Worm (Caenorhabditis elegans) whole organism, L4 larva: ENCODE results near the gene acl-5.

ENCODE experiments used
- F44E2.7 ChIP-seq: fragments of 200-800 bp; sonication (Bioruptor generic); IDR thresholded peaks from 2 replicates; pipeline ENCODE4 v2.1.2; 2022; ENCODE audit warnings: missing genetic modification characterization, missing compliant biosample characterization
- F49E8.2 ChIP-seq: sonication (generic microtip); optimal IDR thresholded peaks from 2 replicates; lab custom pipeline; 2016; ENCODE audit warnings: missing compliant biosample characterization, mild to moderate bottlenecking, missing genetic modification characterization, borderline replicate concordance
- Y48G9A.11 ChIP-seq: fragments of 200-800 bp; sonication (Bioruptor generic); IDR thresholded peaks from 2 replicates; pipeline ENCODE4 v1.3.6; 2022; ENCODE audit warnings: missing genetic modification reagents, missing genetic modification characterization, missing compliant biosample characterization
- Y5F2A.4 ChIP-seq: fragments of 200-800 bp; sonication (Bioruptor generic); optimal IDR thresholded peaks from 2 replicates; lab custom pipeline; 2018; ENCODE audit warnings: mild to moderate bottlenecking, missing genetic modification characterization, missing compliant biosample characterization
- ZK546.5 ChIP-seq, 2 experiments: sonication (generic microtip); optimal IDR thresholded peaks; 2 replicates each; lab custom pipeline; 2017; ENCODE audit warnings: missing biosample characterization in 2 of 2, missing genetic modification characterization in 2 of 2
- aha-1 ChIP-seq: fragments of 150-350 bp; peaks from one replicate; lab custom pipeline; 2014; ENCODE audit warnings: missing biosample characterization, missing genetic modification characterization
- attf-4 ChIP-seq: sonication (generic microtip); optimal IDR thresholded peaks from 3 replicates; lab custom pipeline; 2017; ENCODE audit warnings: missing biosample characterization, missing genetic modification characterization
- cey-2 ChIP-seq: sonication (generic microtip); optimal IDR thresholded peaks from 3 replicates; lab custom pipeline; 2017; ENCODE audit warnings: missing genetic modification characterization, mild to moderate bottlenecking, missing compliant biosample characterization, antibody characterized with exemption, borderline replicate concordance; ENCODE audit not compliant: insufficient read depth
- daf-12 ChIP-seq: fragments of 150-350 bp; optimal IDR thresholded peaks from 2 replicates; lab custom pipeline; 2014; ENCODE audit warnings: missing biosample characterization, missing genetic modification reagents, missing genetic modification characterization
- daf-16 ChIP-seq, 3 experiments: sonication (generic microtip); optimal IDR thresholded peaks; 2 replicates each; lab custom pipeline; 2016 to 2017; ENCODE audit warnings: missing genetic modification characterization in 3 of 3, missing genetic modification reagents in 3 of 3, mild to moderate bottlenecking in 2 of 3, missing compliant biosample characterization in 2 of 3, missing biosample characterization in 1 of 3, moderate library complexity in 1 of 3
- daf-8 ChIP-seq: fragments of 200-800 bp; sonication (Bioruptor generic); IDR thresholded peaks from 2 replicates; pipeline ENCODE4 v1.3.6; 2022; ENCODE audit warnings: missing genetic modification characterization, missing compliant biosample characterization
- dmd-8 ChIP-seq: fragments of 200-800 bp; sonication (Bioruptor generic); IDR thresholded peaks from 2 replicates; pipeline ENCODE4 v1.3.6; 2022; ENCODE audit warnings: missing genetic modification characterization, missing compliant biosample characterization
- dpl-1 ChIP-seq: fragments of 150-350 bp; optimal IDR thresholded peaks from 2 replicates; lab custom pipeline; 2014; ENCODE audit warnings: missing biosample characterization, missing genetic modification reagents, missing genetic modification characterization
- dve-1 ChIP-seq: sonication (generic microtip); optimal IDR thresholded peaks from 2 replicates; lab custom pipeline; 2017; ENCODE audit warnings: antibody characterized with exemption, mild to moderate bottlenecking, missing genetic modification characterization, missing compliant biosample characterization; ENCODE audit not compliant: insufficient read depth
- gei-8 ChIP-seq: fragments of 200-800 bp; sonication (Bioruptor generic); optimal IDR thresholded peaks from 2 replicates; lab custom pipeline; 2018; ENCODE audit warnings: mild to moderate bottlenecking, missing genetic modification characterization, missing compliant biosample characterization
- jun-1 ChIP-seq: fragments of 150-350 bp; optimal IDR thresholded peaks from 2 replicates; lab custom pipeline; 2014; ENCODE audit warnings: missing biosample characterization, missing genetic modification reagents, missing genetic modification characterization
- lin-13 ChIP-seq: fragments of 150-350 bp; optimal IDR thresholded peaks from 2 replicates; lab custom pipeline; 2014; ENCODE audit warnings: missing biosample characterization, missing genetic modification reagents, missing genetic modification characterization
- madf-9 ChIP-seq: fragments of 200-800 bp; sonication (Bioruptor generic); conservative IDR thresholded peaks from 2 replicates; pipeline ENCODE4 v1.3.6; 2022; ENCODE audit warnings: missing genetic modification reagents, missing genetic modification characterization, missing compliant biosample characterization
- mdl-1 ChIP-seq, 2 experiments: fragments of 150-350 bp in 1 of 2; sonication (generic microtip) in 1 of 2; optimal IDR thresholded peaks; 2 replicates each; lab custom pipeline; 2014 to 2017; ENCODE audit warnings: missing biosample characterization in 2 of 2, missing genetic modification characterization in 2 of 2
- mep-1 ChIP-seq: fragments of 150-350 bp; sonication (generic microtip); optimal IDR thresholded peaks from 3 replicates; lab custom pipeline; 2014; ENCODE audit warnings: missing biosample characterization, missing genetic modification characterization
- mes-2 ChIP-seq: sonication (generic microtip); optimal IDR thresholded peaks from 2 replicates; lab custom pipeline; 2016; ENCODE audit warnings: missing genotype, mild to moderate bottlenecking, missing genetic modification characterization, missing compliant biosample characterization; ENCODE audit not compliant: poor library complexity, severe bottlenecking
- nhr-102 ChIP-seq: sonication (generic microtip); optimal IDR thresholded peaks from 2 replicates; lab custom pipeline; 2016; ENCODE audit warnings: mild to moderate bottlenecking, missing genetic modification characterization, moderate library complexity, missing compliant biosample characterization
- nhr-111 ChIP-seq: fragments of 200-800 bp; sonication (Bioruptor generic); optimal IDR thresholded peaks from 2 replicates; lab custom pipeline; 2018; ENCODE audit warnings: mild to moderate bottlenecking, missing genetic modification characterization, missing compliant biosample characterization
- nhr-237 ChIP-seq: sonication (generic microtip); optimal IDR thresholded peaks from 2 replicates; lab custom pipeline; 2017; ENCODE audit warnings: missing biosample characterization, missing genetic modification characterization
- nhr-25 ChIP-seq: sonication (generic microtip); optimal IDR thresholded peaks from 2 replicates; lab custom pipeline; 2017; ENCODE audit warnings: missing genetic modification characterization, mild to moderate bottlenecking, missing compliant biosample characterization, antibody characterized with exemption, moderate library complexity, borderline replicate concordance; ENCODE audit not compliant: insufficient read depth
- nhr-6 ChIP-seq: fragments of 150-350 bp; optimal IDR thresholded peaks from 2 replicates; lab custom pipeline; 2014; ENCODE audit warnings: missing biosample characterization, missing genetic modification characterization
- nhr-76 ChIP-seq: fragments of 150-350 bp; optimal IDR thresholded peaks from 2 replicates; lab custom pipeline; 2014; ENCODE audit warnings: missing biosample characterization, missing genetic modification characterization
- pha-4 ChIP-seq, 2 experiments: fragments of 150-350 bp in 1 of 2; fragments of 200-800 bp in 1 of 2; sonication (Bioruptor generic) in 1 of 2; IDR thresholded peaks in 1 of 2; optimal IDR thresholded peaks in 1 of 2; 2 replicates each; pipeline versions ENCODE4 v1.3.6 to Lab custom; 2014 to 2022; ENCODE audit warnings: missing genetic modification characterization in 2 of 2, missing genetic modification reagents in 2 of 2, missing biosample characterization in 1 of 2, missing compliant biosample characterization in 1 of 2
- sdz-12 ChIP-seq: fragments of 200-800 bp; sonication (Bioruptor generic); optimal IDR thresholded peaks from 2 replicates; lab custom pipeline; 2018; ENCODE audit warnings: mild to moderate bottlenecking, missing genetic modification characterization, missing compliant biosample characterization
- set-16 ChIP-seq: fragments of 200-800 bp; sonication (Bioruptor generic); IDR thresholded peaks from 2 replicates; pipeline ENCODE4 v1.3.6; 2022; ENCODE audit warnings: missing genetic modification reagents, missing genetic modification characterization, missing compliant biosample characterization
- snpc-4 ChIP-seq: fragments of 150-350 bp; optimal IDR thresholded peaks from 2 replicates; lab custom pipeline; 2014; ENCODE audit warnings: missing biosample characterization, missing genetic modification characterization
- unc-62 ChIP-seq, 3 experiments: fragments of 150-350 bp in 1 of 3; sonication (generic microtip); optimal IDR thresholded peaks in 2 of 3; peaks in 1 of 3; 1 replicate in 1 of 3; 2 replicates in 2 of 3; lab custom pipeline; 2014 to 2017; ENCODE audit warnings: missing biosample characterization in 3 of 3, missing genetic modification characterization in 3 of 3, missing genetic modification reagents in 3 of 3, missing genotype in 1 of 3
- vab-7 ChIP-seq: fragments of 200-800 bp; sonication (Bioruptor generic); IDR thresholded peaks from 2 replicates; pipeline ENCODE4 v1.3.6; 2022; ENCODE audit warnings: missing genetic modification reagents, missing genetic modification characterization, missing compliant biosample characterization

acl-5 gene

ce11 chrX:10310366-10310765 is 16.9 kb downstream of the acl-5 start, which contains the start of gene F41E7.6:
Gene F41E7.6, minus strand, starts transcription at chrX:10310466.
- TF ChIP-seq vab-7 (GFP tag; lab: Robert Waterston, UW) (no peak), jun-1 (no peak)

DNA sequence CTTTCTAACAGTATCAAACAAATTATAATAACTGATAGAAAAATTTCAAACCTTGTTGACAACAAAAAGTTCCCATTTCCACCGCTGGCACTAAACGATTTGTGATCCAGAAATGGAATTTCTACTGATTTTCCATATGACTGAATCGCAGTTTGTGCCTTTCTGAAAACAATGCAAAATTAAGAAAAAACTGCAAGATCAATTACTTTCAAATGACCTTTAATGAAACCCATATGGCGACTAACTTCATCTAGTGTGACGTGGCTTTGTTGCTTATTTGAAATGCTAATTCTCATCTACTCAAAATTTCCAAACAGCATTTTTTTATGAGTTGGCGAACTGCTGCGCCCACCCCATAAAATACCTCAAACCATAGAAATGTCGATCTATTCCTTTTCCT is 19.8 kb downstream of the acl-5 start, which contains the start of gene F41E7.7:
Gene F41E7.7 (plus strand): TSS at position 301 of the 400 bp plus-strand sequence.
- no peak for TF ChIP-seq nhr-76 (tag; lab: Kevin White, UChicago)
- no peak for TF ChIP-seq gei-8 (GFP tag; lab: Kevin White, UChicago)
- no peak for TF ChIP-seq pha-4 (GFP tag; IDR thresholded peaks at IDR 0.05; lab: Robert Waterston, UW)
- TF ChIP-seq pha-4 (tag; optimal IDR thresholded peaks at IDR 0.05; lab: Kevin White, UChicago) = no peak
- TF ChIP-seq mdl-1 (tag; optimal IDR thresholded peaks at IDR 0.05; lab: Kevin White, UChicago) = no peak
- TF ChIP-seq nhr-102 = no peak
- no peak for TF ChIP-seq dmd-8 (GFP tag; lab: Robert Waterston, UW)
- no peak for TF ChIP-seq Y48G9A.11 (GFP tag; lab: Robert Waterston, UW)
- TF ChIP-seq F44E2.7 = no peak
- TF ChIP-seq unc-62 (GFP tag; optimal IDR thresholded peaks at IDR 0.05 in 1 of 2; lab: Kevin White, UChicago) = no peak
- TF ChIP-seq unc-62 (tag; optimal IDR thresholded peaks at IDR 0.05; lab: Kevin White, UChicago) = no peak
- no peak for TF ChIP-seq attf-4
- TF ChIP-seq snpc-4 (tag; lab: Kevin White, UChicago) = no peak
- TF ChIP-seq dpl-1 (GFP tag; lab: Kevin White, UChicago) = no peak
- TF ChIP-seq lin-13 (GFP tag; lab: Kevin White, UChicago) = no peak
- TF ChIP-seq daf-16 (GFP tag; optimal IDR thresholded peaks at IDR 0.05; lab: Kevin White, UChicago) = no peak
- TF ChIP-seq daf-16 (tag; optimal IDR thresholded peaks at IDR 0.05; lab: Kevin White, UChicago) = no peak
- no peak for TF ChIP-seq set-16 (GFP tag; lab: Robert Waterston, UW)
- no peak for TF ChIP-seq mes-2 (tag; lab: Kevin White, UChicago)
- TF ChIP-seq F49E8.2 (tag; lab: Kevin White, UChicago) = no peak
- no peak for TF ChIP-seq cey-2 (tag; lab: Kevin White, UChicago)
- no peak for TF ChIP-seq nhr-6 (tag; lab: Kevin White, UChicago)
- TF ChIP-seq madf-9 (GFP tag; lab: Robert Waterston, UW) = no peak

DNA sequence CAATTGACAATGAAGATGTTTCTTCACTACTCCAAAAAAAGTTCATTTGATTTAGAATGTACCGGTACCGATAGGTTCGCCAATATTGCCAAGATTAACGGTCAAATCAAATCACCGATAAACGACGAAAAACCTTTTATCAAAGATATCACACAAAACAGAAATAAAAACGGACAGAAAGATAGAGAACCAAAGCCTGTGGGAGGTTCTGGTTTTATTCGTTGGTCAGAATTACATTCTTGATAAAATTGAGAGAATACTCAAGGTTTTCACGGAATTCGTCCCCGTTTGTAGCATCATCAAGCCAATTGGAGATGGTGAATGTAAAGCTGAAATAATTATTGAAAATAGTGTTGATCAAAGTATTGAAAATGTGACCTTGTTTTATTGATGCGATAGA is 20.3 kb downstream of the acl-5 start:
- TF ChIP-seq nhr-25 (tag; lab: Kevin White, UChicago) (peak; percentile 25), ZK546.5 (tag; optimal IDR thresholded peaks at IDR 0.05; lab: Kevin White, UChicago) (no peak)

DNA sequence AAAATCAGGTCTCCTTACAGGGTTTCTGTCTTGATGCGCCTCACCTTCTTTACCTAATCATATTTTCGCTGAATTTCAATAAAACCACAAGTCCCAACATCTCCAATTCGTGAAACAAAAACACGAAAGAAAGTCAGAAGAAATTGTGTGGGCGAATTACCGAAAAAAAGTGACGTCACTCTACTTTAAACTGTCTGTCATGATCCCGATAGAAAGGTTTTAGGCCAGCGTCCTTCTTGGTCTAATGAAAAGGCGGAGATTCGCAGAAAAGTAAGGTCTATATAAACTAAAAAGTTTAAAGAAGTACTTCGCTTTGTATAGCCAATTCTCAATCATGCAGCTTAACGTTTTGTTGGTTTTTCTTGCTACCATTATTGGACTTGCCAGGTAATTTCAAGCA is 21.0 kb downstream of the acl-5 start, which contains the start of gene cnc-8:
Gene cnc-8 (plus strand): TSS at position 307 of the 400 bp plus-strand sequence.
- no peak for TF ChIP-seq Y5F2A.4
- TF ChIP-seq nhr-111 = no peak
- TF ChIP-seq nhr-237 (tag; lab: Kevin White, UChicago) = no peak
- TF ChIP-seq dve-1 = peak; percentile 9
- TF ChIP-seq aha-1 (tag; lab: Kevin White, UChicago) = peak; percentile 49
- no peak for TF ChIP-seq sdz-12
- TF ChIP-seq daf-8 (GFP tag; lab: Robert Waterston, UW) = no peak
- peak; percentile 29 for TF ChIP-seq nhr-25 (tag; lab: Kevin White, UChicago)
- TF ChIP-seq mep-1 (tag; lab: Kevin White, UChicago) = peak; percentile 22
- no peak for TF ChIP-seq daf-12
